Worm (Caenorhabditis elegans) whole organism, early embryonic: ENCODE results near the gene elli-1.

Experiments
- ceh-36 ChIP-seq: sonication (generic microtip); optimal IDR thresholded peaks from 2 replicates; lab custom pipeline; 2016; ENCODE audit warnings: missing genetic modification characterization, inconsistent platforms, missing compliant biosample characterization
- hmbx-1 ChIP-seq: sonication (generic microtip); optimal IDR thresholded peaks from 2 replicates; lab custom pipeline; 2016; ENCODE audit warnings: mild to moderate bottlenecking, missing genetic modification characterization, missing compliant biosample characterization

ce11 chrIV:8757729-8758128, 3.1 kb upstream of the elli-1 start:
- TF ChIP-seq hmbx-1 (tag; lab: Kevin White, UChicago) (no peak), ceh-36 (tag; lab: Kevin White, UChicago) (no peak)
